Worm (Caenorhabditis elegans): ENCODE measurements around the gene Y62E10A.13.
"Not testable (repeated sequence)": the region's sequence is repeated elsewhere in the genome, so short reads cannot be mapped to it uniquely, and the experiment has no call there.

Gene Y62E10A.13

ce11 chrIV:13398728-13399127 lies at the start of gene Y62E10A.13:
Gene Y62E10A.13 (minus strand): TSS chrIV:13399053.
- no peak for TF ChIP-seq unc-62 (GFP tag; optimal IDR thresholded peaks at IDR 0.05)

- no peak for TF ChIP-seq unc-62 (GFP tag; optimal IDR thresholded peaks at IDR 0.05)
Measured at ce11 chrIV:13445275-13445674, 46.4 kb upstream of the Y62E10A.13 start, which contains the start of gene mam-3. Gene mam-3 (minus strand): TSS chrIV:13445375.

ce11 chrIV:13433904-13434303 lies 35.1 kb upstream of the Y62E10A.13 start, which contains the start of gene K09B11.5:
Gene K09B11.5 (minus strand): TSS chrIV:13434004.
- TF ChIP-seq unc-62 (GFP tag; optimal IDR thresholded peaks at IDR 0.05) = not testable (repeated sequence)

- TF ChIP-seq unc-62 (GFP tag; optimal IDR thresholded peaks at IDR 0.05) = no peak
Measured at ce11 chrIV:13429240-13429639, 30.4 kb upstream of the Y62E10A.13 start, which contains the start of gene K09B11.4. Gene K09B11.4 (plus strand): TSS chrIV:13429540.

ce11 chrIV:13422200-13422599 lies 23.3 kb upstream of the Y62E10A.13 start, which contains the start of gene nol-9:
Gene nol-9 (plus strand): TSS chrIV:13422500.
- no peak for TF ChIP-seq unc-62 (GFP tag; optimal IDR thresholded peaks at IDR 0.05)

ce11 chrIV:13415739-13416271 lies 17.0 kb upstream of the Y62E10A.13 start, which contains the start of the genes pik-1 and aptf-2:
Gene pik-1 (plus strand): TSS chrIV:13416041.
Gene aptf-2 (minus strand): TSS chrIV:13416051.
- no peak for TF ChIP-seq unc-62 (GFP tag; optimal IDR thresholded peaks at IDR 0.05)

ce11 chrIV:13412845-13413383 lies 14.1 kb upstream of the Y62E10A.13 start, which contains the start of gene gcl-1:
Gene gcl-1 (minus strand): TSS chrIV:13412895.
- TF ChIP-seq unc-62 (GFP tag; optimal IDR thresholded peaks at IDR 0.05) = no peak

- TF ChIP-seq unc-62 (GFP tag; optimal IDR thresholded peaks at IDR 0.05) = no peak
Measured at ce11 chrIV:13408018-13408417, 9.2 kb upstream of the Y62E10A.13 start, which contains the start of gene Y62E10A.19. Gene Y62E10A.19 (minus strand): TSS chrIV:13408306.

ce11 chrIV:13400456-13401364 lies 1.9 kb upstream of the Y62E10A.13 start, which contains the start of the genes memi-2 and cyp-31A5:
Gene memi-2 (minus strand): TSS chrIV:13400506.
Gene cyp-31A5 (plus strand): TSS chrIV:13401289.
- no peak for TF ChIP-seq unc-62 (GFP tag; optimal IDR thresholded peaks at IDR 0.05)

- TF ChIP-seq unc-62 (GFP tag; optimal IDR thresholded peaks at IDR 0.05) = no peak
Measured at ce11 chrIV:13396375-13396774, 2.5 kb downstream of the Y62E10A.13 start.

ce11 chrIV:13395255-13395654 lies 3.6 kb downstream of the Y62E10A.13 start:
- TF ChIP-seq unc-62 (GFP tag; optimal IDR thresholded peaks at IDR 0.05) = no peak

ce11 chrIV:13394686-13395085 lies 4.2 kb downstream of the Y62E10A.13 start:
- no peak for TF ChIP-seq unc-62 (GFP tag; optimal IDR thresholded peaks at IDR 0.05)

- no peak for TF ChIP-seq unc-62 (GFP tag; optimal IDR thresholded peaks at IDR 0.05)
Measured at ce11 chrIV:13393246-13393716, 5.6 kb downstream of the Y62E10A.13 start.

ce11 chrIV:13392230-13392629 lies 6.6 kb downstream of the Y62E10A.13 start:
- no peak for TF ChIP-seq unc-62 (GFP tag; optimal IDR thresholded peaks at IDR 0.05)

ce11 chrIV:13390770-13391169 lies 8.1 kb downstream of the Y62E10A.13 start:
- TF ChIP-seq unc-62 (GFP tag; optimal IDR thresholded peaks at IDR 0.05) = no peak

- no peak for TF ChIP-seq unc-62 (GFP tag; optimal IDR thresholded peaks at IDR 0.05)
Measured at ce11 chrIV:13389237-13389636, 9.6 kb downstream of the Y62E10A.13 start.

All from whole organism, dauer.